Worm (Caenorhabditis elegans) whole organism, L2 larva: Measurements from ENCODE around the gene F40G9.5.

ENCODE experiments used
- C34F6.9 ChIP-seq: fragments of 150-350 bp; optimal IDR thresholded peaks from 2 replicates; lab custom pipeline; 2014; ENCODE audit warnings: missing biosample characterization, missing genetic modification characterization
- F13H6.1 ChIP-seq: sonication (generic microtip); optimal IDR thresholded peaks from 2 replicates; lab custom pipeline; 2016; ENCODE audit warnings: missing genetic modification characterization, missing compliant biosample characterization
- R02D3.7 ChIP-seq: fragments of 150-350 bp; optimal IDR thresholded peaks from 2 replicates; lab custom pipeline; 2014; ENCODE audit warnings: missing biosample characterization, missing genetic modification characterization
- Y55F3AM.14 ChIP-seq: fragments of 200-800 bp; sonication (Bioruptor generic); optimal IDR thresholded peaks from 2 replicates; lab custom pipeline; 2018; ENCODE audit warnings: mild to moderate bottlenecking, missing genetic modification characterization, missing compliant biosample characterization
- ZK546.5 ChIP-seq: sonication (generic microtip); optimal IDR thresholded peaks from 2 replicates; lab custom pipeline; 2017; ENCODE audit warnings: missing biosample characterization, missing genetic modification characterization
- aly-2 ChIP-seq: fragments of 150-350 bp; optimal IDR thresholded peaks from 2 replicates; lab custom pipeline; 2014; ENCODE audit warnings: missing biosample characterization, missing genetic modification characterization
- ceh-16 ChIP-seq: fragments of 150-350 bp; optimal IDR thresholded peaks from 2 replicates; lab custom pipeline; 2014; ENCODE audit warnings: missing biosample characterization, missing genetic modification characterization
- ceh-82 ChIP-seq: fragments of 150-350 bp; optimal IDR thresholded peaks from 2 replicates; lab custom pipeline; 2014; ENCODE audit warnings: missing biosample characterization, missing genetic modification characterization
- crh-2 ChIP-seq: sonication (generic microtip); optimal IDR thresholded peaks from 2 replicates; lab custom pipeline; 2017; ENCODE audit warnings: missing biosample characterization, missing genetic modification characterization
- dmd-4 ChIP-seq: sonication (generic microtip); optimal IDR thresholded peaks from 2 replicates; lab custom pipeline; 2017; ENCODE audit warnings: missing biosample characterization, missing genetic modification characterization
- egl-27 ChIP-seq: sonication (generic microtip); optimal IDR thresholded peaks from 3 replicates; lab custom pipeline; 2017; ENCODE audit warnings: missing biosample characterization, missing genetic modification reagents, missing genetic modification characterization
- elt-1 ChIP-seq: fragments of 150-350 bp; optimal IDR thresholded peaks from 2 replicates; lab custom pipeline; 2014; ENCODE audit warnings: missing biosample characterization, missing genetic modification characterization
- elt-3 ChIP-seq: sonication (generic microtip); optimal IDR thresholded peaks from 2 replicates; lab custom pipeline; 2017; ENCODE audit warnings: missing biosample characterization, missing genetic modification characterization
- fos-1 ChIP-seq: fragments of 150-350 bp; optimal IDR thresholded peaks from 2 replicates; lab custom pipeline; 2014; ENCODE audit warnings: missing biosample characterization, missing genetic modification characterization
- gmeb-1 ChIP-seq: fragments of 150-350 bp; optimal IDR thresholded peaks from 2 replicates; lab custom pipeline; 2014; ENCODE audit warnings: missing biosample characterization, missing genetic modification characterization
- lsy-2 ChIP-seq, 2 experiments: fragments of 150-350 bp in 1 of 2; sonication (generic microtip) in 1 of 2; optimal IDR thresholded peaks; 2 replicates each; lab custom pipeline; 2014 to 2017; ENCODE audit warnings: missing biosample characterization in 2 of 2, missing genetic modification characterization in 2 of 2
- nhr-10 ChIP-seq: sonication (generic microtip); optimal IDR thresholded peaks from 2 replicates; lab custom pipeline; 2017; ENCODE audit warnings: missing biosample characterization, missing genetic modification characterization
- nhr-11 ChIP-seq: fragments of 150-350 bp; optimal IDR thresholded peaks from 2 replicates; lab custom pipeline; 2014; ENCODE audit warnings: missing biosample characterization, missing genetic modification characterization
- nhr-12 ChIP-seq: fragments of 150-350 bp; optimal IDR thresholded peaks from 2 replicates; lab custom pipeline; 2014; ENCODE audit warnings: missing biosample characterization, missing genetic modification characterization
- nhr-129 ChIP-seq: fragments of 150-350 bp; optimal IDR thresholded peaks from 2 replicates; lab custom pipeline; 2014; ENCODE audit warnings: missing biosample characterization, missing genetic modification characterization
- nhr-21 ChIP-seq: fragments of 150-350 bp; optimal IDR thresholded peaks from 2 replicates; lab custom pipeline; 2014; ENCODE audit warnings: missing biosample characterization, missing genetic modification characterization
- nhr-23 ChIP-seq: fragments of 150-350 bp; optimal IDR thresholded peaks from 2 replicates; lab custom pipeline; 2014; ENCODE audit warnings: missing biosample characterization, missing genetic modification reagents, missing genetic modification characterization
- nhr-237 ChIP-seq: fragments of 150-350 bp; optimal IDR thresholded peaks from 2 replicates; lab custom pipeline; 2014; ENCODE audit warnings: missing biosample characterization, missing genetic modification characterization
- nhr-6 ChIP-seq: fragments of 150-350 bp; optimal IDR thresholded peaks from 2 replicates; lab custom pipeline; 2014; ENCODE audit warnings: missing biosample characterization, missing genetic modification characterization
- nhr-77 ChIP-seq: fragments of 150-350 bp; optimal IDR thresholded peaks from 2 replicates; lab custom pipeline; 2014; ENCODE audit warnings: missing biosample characterization, missing genetic modification characterization
- peb-1 ChIP-seq: fragments of 150-350 bp; optimal IDR thresholded peaks from 2 replicates; lab custom pipeline; 2014; ENCODE audit warnings: missing biosample characterization, missing genetic modification characterization
- sem-4 ChIP-seq: fragments of 150-350 bp; optimal IDR thresholded peaks from 2 replicates; lab custom pipeline; 2014; ENCODE audit warnings: missing biosample characterization, missing genetic modification reagents, missing genetic modification characterization
- skn-1 ChIP-seq: sonication (generic microtip); optimal IDR thresholded peaks from 2 replicates; lab custom pipeline; 2017; ENCODE audit warnings: missing biosample characterization, missing genetic modification characterization
- sma-3 ChIP-seq: sonication (generic microtip); optimal IDR thresholded peaks from 2 replicates; lab custom pipeline; 2016; ENCODE audit warnings: missing genetic modification reagents, missing genetic modification characterization, missing compliant biosample characterization
- unc-39 ChIP-seq: fragments of 150-350 bp; optimal IDR thresholded peaks from 2 replicates; lab custom pipeline; 2014; ENCODE audit warnings: missing biosample characterization, missing genetic modification characterization
- unc-55 ChIP-seq: fragments of 150-350 bp; sonication (generic microtip); optimal IDR thresholded peaks from 3 replicates; lab custom pipeline; 2014; ENCODE audit warnings: missing biosample characterization, missing genetic modification reagents, missing genetic modification characterization
- ztf-1 ChIP-seq: fragments of 200-800 bp; sonication (Bioruptor generic); conservative IDR thresholded peaks from 2 replicates; pipeline ENCODE4 v1.3.6; 2022; ENCODE audit warnings: missing genetic modification characterization, missing compliant biosample characterization
- ztf-4 ChIP-seq: fragments of 150-350 bp; optimal IDR thresholded peaks from 2 replicates; lab custom pipeline; 2014; ENCODE audit warnings: missing biosample characterization, missing genetic modification characterization

Gene F40G9.5

DNA sequence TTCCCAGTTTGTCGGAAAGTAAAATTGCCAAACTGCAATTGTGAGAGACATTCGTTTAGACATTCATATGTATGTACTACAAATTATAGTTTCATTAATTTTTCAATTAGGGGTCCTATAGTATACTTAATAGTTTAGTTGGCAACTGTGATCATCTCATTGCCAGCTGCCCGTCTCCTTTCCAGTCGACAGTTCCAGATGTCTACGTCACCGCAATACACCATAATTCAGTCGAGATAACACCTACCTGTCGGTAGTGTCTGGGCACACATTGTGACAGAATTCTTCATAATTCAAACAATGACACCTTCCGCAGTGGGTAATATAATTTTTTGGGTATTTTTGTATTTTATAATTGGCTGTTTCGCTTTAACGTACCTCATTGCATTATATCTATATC, 7.6 kb upstream of the F40G9.5 start, which contains the start of gene F40G9.19:
F40G9.19 (plus strand) TSS at position 301 of the 400 bp plus-strand sequence.
- TF ChIP-seq lsy-2 (tag; optimal IDR thresholded peaks at IDR 0.05; lab: Kevin White, UChicago) = no peak
- TF ChIP-seq ztf-1 (GFP tag; lab: Robert Waterston, UW) = no peak
- TF ChIP-seq nhr-23 = no peak
- no peak for TF ChIP-seq ztf-4 (tag; lab: Kevin White, UChicago)
- no peak for TF ChIP-seq C34F6.9 (tag; lab: Kevin White, UChicago)
- no peak for TF ChIP-seq nhr-21
- no peak for TF ChIP-seq nhr-129 (tag; lab: Kevin White, UChicago)

DNA sequence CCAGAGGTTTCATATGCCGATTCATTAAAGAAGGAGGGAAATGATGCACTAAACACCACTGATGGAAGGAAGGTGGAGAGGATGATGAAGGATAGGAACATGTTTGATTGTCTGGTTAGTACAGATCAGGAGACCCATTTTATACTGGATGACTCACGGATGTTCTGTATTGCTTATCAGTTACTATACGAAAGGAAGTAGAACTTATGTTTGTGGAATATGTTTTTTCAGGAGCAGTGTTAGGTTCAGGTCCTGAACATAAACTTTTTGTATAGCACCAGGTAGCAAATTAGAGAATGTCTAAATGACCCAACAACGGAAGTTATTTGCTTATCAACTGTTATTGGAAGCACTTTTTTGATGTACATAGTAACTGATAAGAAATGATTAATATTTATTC, 5.3 kb upstream of the F40G9.5 start, which contains the start of gene clec-148:
clec-148 (minus strand) TSS at position 101 of the 400 bp plus-strand sequence.
- TF ChIP-seq unc-55 (GFP tag; lab: Kevin White, UChicago) = no peak
- no peak for TF ChIP-seq peb-1
- TF ChIP-seq nhr-11 (tag; lab: Kevin White, UChicago) = no peak
- no peak for TF ChIP-seq nhr-6 (tag; lab: Kevin White, UChicago)
- no peak for TF ChIP-seq crh-2
- TF ChIP-seq C34F6.9 (tag; lab: Kevin White, UChicago) = no peak
- TF ChIP-seq gmeb-1 (tag; lab: Kevin White, UChicago) = no peak
- TF ChIP-seq fos-1 (tag; lab: Kevin White, UChicago) = peak; percentile 53

DNA sequence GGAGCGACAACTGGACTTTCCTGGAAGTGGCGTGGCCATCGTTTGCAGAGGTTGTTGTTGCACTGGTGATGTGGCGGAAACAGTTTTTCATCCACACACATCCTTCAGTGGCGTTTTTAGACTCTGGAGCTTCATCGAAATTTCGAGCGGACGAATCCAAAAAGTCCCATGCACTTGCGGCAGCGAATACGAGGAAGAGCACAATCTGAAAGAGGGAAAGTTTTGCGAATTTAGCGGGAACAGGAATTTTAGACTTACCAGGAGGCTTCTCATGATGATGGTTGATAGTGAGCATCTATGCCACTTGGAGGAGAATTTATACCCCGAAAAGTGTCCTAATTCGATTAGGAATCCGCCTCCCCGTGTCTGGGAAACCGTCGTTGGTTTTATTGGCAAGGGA, 3.3 kb upstream of the F40G9.5 start, which contains the start of gene F40G9.14:
F40G9.14 (minus strand) TSS at position 101 of the 400 bp plus-strand sequence.
- TF ChIP-seq gmeb-1 (tag; lab: Kevin White, UChicago) = no peak
- no peak for TF ChIP-seq F13H6.1 (tag; lab: Kevin White, UChicago)
- TF ChIP-seq skn-1 = no peak
- no peak for TF ChIP-seq nhr-129 (tag; lab: Kevin White, UChicago)
- no peak for TF ChIP-seq fos-1 (tag; lab: Kevin White, UChicago)
- TF ChIP-seq nhr-10 (tag; lab: Kevin White, UChicago) = no peak
- TF ChIP-seq Y55F3AM.14 (GFP tag; lab: Kevin White, UChicago) = no peak
- TF ChIP-seq unc-39 (tag; lab: Kevin White, UChicago) = no peak
- TF ChIP-seq sma-3 = no peak
- TF ChIP-seq nhr-11 (tag; lab: Kevin White, UChicago) = no peak
- no peak for TF ChIP-seq elt-1 (tag; lab: Kevin White, UChicago)
- TF ChIP-seq nhr-23 = no peak
- no peak for TF ChIP-seq ztf-4 (tag; lab: Kevin White, UChicago)
- no peak for TF ChIP-seq R02D3.7 (tag; lab: Kevin White, UChicago)
- no peak for TF ChIP-seq ztf-1 (GFP tag; lab: Robert Waterston, UW)
- TF ChIP-seq nhr-237 (tag; lab: Kevin White, UChicago) = no peak
- no peak for TF ChIP-seq crh-2
- TF ChIP-seq dmd-4 (tag; lab: Kevin White, UChicago) = no peak
- no peak for TF ChIP-seq ceh-16 (tag; lab: Kevin White, UChicago)

DNA sequence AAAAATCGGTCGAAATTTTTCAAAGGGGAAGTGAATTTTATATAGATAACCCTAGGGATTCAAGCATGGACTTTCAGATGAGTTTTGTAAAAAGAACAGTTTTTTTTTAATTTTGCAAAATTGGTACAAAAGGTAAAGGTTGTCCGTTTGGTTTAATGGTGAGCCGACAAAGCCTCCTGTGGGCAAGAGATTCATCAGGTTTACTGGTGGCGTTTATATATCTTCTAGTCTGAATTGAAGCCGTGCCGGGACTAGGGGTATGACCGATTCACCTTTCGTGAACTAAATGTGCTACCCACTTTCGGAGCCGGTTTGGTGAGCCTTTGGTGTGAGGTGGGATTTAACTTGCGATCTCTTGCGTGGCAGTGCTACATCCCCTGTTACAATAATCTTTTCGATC, 2.9 kb upstream of the F40G9.5 start:
- TF ChIP-seq egl-27 = no peak
- no peak for TF ChIP-seq fos-1 (tag; lab: Kevin White, UChicago)
- no peak for TF ChIP-seq lsy-2 (tag; optimal IDR thresholded peaks at IDR 0.05; lab: Kevin White, UChicago)

DNA sequence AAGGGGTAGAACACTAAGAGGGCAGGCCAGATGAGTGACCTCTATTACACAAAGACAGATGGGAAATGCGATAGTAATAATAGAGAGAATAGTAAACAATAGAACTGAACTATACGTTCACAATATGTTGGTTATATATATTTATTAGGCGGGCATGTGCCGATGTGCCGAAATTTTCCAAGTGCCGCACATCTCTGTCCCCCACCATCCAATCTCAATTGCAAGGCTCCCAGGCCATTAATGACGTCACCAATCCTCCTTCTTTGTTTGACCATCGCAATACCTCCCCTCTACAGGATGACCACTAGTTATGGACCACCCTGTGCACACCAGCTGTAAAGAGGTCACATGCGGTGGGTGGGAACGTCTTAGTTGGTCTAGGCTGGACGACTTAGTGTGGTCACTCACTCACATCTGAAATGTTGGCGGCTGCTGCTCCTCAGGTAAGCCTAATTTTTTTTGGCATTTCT, 1.9 kb upstream of the F40G9.5 start, which contains the start of gene F40G9.6:
F40G9.6 (plus strand) TSS at position 420 of the 470 bp plus-strand sequence.
- no peak for TF ChIP-seq ztf-4 (tag; lab: Kevin White, UChicago)
- no peak for TF ChIP-seq dmd-4 (tag; lab: Kevin White, UChicago)
- TF ChIP-seq sem-4 (tag; lab: Kevin White, UChicago) = no peak
- TF ChIP-seq, all 48 proteins: peak for 0

DNA sequence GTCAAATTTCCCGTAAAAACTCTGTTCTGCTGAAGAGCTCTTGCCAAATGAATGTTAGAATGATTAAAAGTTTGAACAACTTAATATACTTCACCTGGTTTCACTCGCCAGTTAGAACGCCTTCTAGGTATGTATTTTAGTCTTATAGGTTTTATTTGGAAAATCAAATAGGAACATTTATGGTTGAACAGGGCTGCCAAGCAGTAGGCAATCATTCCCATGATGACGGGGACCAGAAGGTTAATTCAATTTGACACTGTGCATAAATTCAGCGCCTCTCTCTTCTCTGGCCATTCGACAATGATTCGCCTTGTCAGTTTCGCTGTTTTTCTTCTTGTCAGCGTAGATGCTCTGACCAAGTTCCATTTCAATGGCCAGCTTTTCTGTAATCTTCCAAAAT, 1.0 kb downstream of the F40G9.5 start, which contains the start of gene F40G9.15:
F40G9.15 (plus strand) TSS at position 301 of the 400 bp plus-strand sequence.
- no peak for TF ChIP-seq nhr-21
- no peak for TF ChIP-seq sem-4 (tag; lab: Kevin White, UChicago)
- no peak for TF ChIP-seq nhr-77
- TF ChIP-seq nhr-129 (tag; lab: Kevin White, UChicago) = no peak
- TF ChIP-seq elt-3 (tag; lab: Kevin White, UChicago) = no peak
- no peak for TF ChIP-seq sma-3
- TF ChIP-seq ztf-4 (tag; lab: Kevin White, UChicago) = no peak
- TF ChIP-seq Y55F3AM.14 (GFP tag; lab: Kevin White, UChicago) = no peak
- no peak for TF ChIP-seq ceh-82 (tag; lab: Kevin White, UChicago)
- no peak for TF ChIP-seq R02D3.7 (tag; lab: Kevin White, UChicago)
- TF ChIP-seq aly-2 (tag; lab: Kevin White, UChicago) = no peak
- no peak for TF ChIP-seq crh-2
- TF ChIP-seq nhr-12 (tag; lab: Kevin White, UChicago) = no peak
- TF ChIP-seq ZK546.5 (tag; lab: Kevin White, UChicago) = no peak
- TF ChIP-seq lsy-2 (tag; optimal IDR thresholded peaks at IDR 0.05; lab: Kevin White, UChicago) = no peak
- TF ChIP-seq, all 48 proteins: peak for 0
